Fruit fly (Drosophila melanogaster): ENCODE measurements around the gene CG11342.

The CG11342 gene

dm6 chr3L:4352649-4353048 is 14.6 kb downstream of the CG11342 start:
- TF ChIP-seq CG17801 (GFP tag; optimal IDR thresholded peaks at IDR 0.05; ENCODE audit: partially characterized antibody) = no peak

dm6 chr3L:4352009-4352408 is 15.2 kb downstream of the CG11342 start:
- TF ChIP-seq CG17801 (GFP tag; optimal IDR thresholded peaks at IDR 0.05; ENCODE audit: partially characterized antibody) = no peak

dm6 chr3L:4349314-4349713 is 17.9 kb downstream of the CG11342 start:
- no peak for TF ChIP-seq CG17801 (GFP tag; optimal IDR thresholded peaks at IDR 0.05; ENCODE audit: partially characterized antibody)

dm6 chr3L:4348839-4349238 is 18.4 kb downstream of the CG11342 start:
- TF ChIP-seq CG17801 (GFP tag; optimal IDR thresholded peaks at IDR 0.05; ENCODE audit: partially characterized antibody) = no peak

dm6 chr3L:4348072-4348471 is 19.2 kb downstream of the CG11342 start:
- no peak for TF ChIP-seq CG17801 (GFP tag; optimal IDR thresholded peaks at IDR 0.05; ENCODE audit: partially characterized antibody)

dm6 chr3L:4346379-4346778 is 20.9 kb downstream of the CG11342 start:
- TF ChIP-seq CG17801 (GFP tag; optimal IDR thresholded peaks at IDR 0.05; ENCODE audit: partially characterized antibody) = no peak

dm6 chr3L:4341078-4341477 is 26.2 kb downstream of the CG11342 start:
- no peak for TF ChIP-seq CG17801 (GFP tag; optimal IDR thresholded peaks at IDR 0.05; ENCODE audit: partially characterized antibody)

dm6 chr3L:4340227-4340626 is 27.0 kb downstream of the CG11342 start:
- TF ChIP-seq CG17801 (GFP tag; optimal IDR thresholded peaks at IDR 0.05; ENCODE audit: partially characterized antibody) = no peak

- TF ChIP-seq CG17801 (GFP tag; optimal IDR thresholded peaks at IDR 0.05; ENCODE audit: partially characterized antibody) = no peak
These were observed 27.7 kb downstream of the CG11342 start for dm6 chr3L:4339525-4339924.

- TF ChIP-seq CG17801 (GFP tag; optimal IDR thresholded peaks at IDR 0.05; ENCODE audit: partially characterized antibody) = no peak
These were observed 30.7 kb downstream of the CG11342 start for dm6 chr3L:4336588-4336987.

- TF ChIP-seq CG17801 (GFP tag; optimal IDR thresholded peaks at IDR 0.05; ENCODE audit: partially characterized antibody) = no peak
These were observed 39.2 kb downstream of the CG11342 start for dm6 chr3L:4328048-4328447.

- TF ChIP-seq CG17801 (GFP tag; optimal IDR thresholded peaks at IDR 0.05; ENCODE audit: partially characterized antibody) = no peak
These were observed 45.1 kb downstream of the CG11342 start, which contains the start of gene CG15014 for dm6 chr3L:4322032-4322617. Gene CG15014, minus strand, starts transcription at chr3L:4322259.

dm6 chr3L:4318677-4319580 is 48.3 kb downstream of the CG11342 start, which contains the start of gene PMP34:
Gene PMP34, plus strand, starts transcription at chr3L:4318755.
- peak; percentile 27 for TF ChIP-seq CG17801 (GFP tag; optimal IDR thresholded peaks at IDR 0.05; ENCODE audit: partially characterized antibody)
